Fruit fly (Drosophila melanogaster) whole organism, pupa: ENCODE measurements around the gene CG4709.

Experiments
- CG10348 ChIP-seq: fragments of 200-800 bp; sonication (Bioruptor generic); IDR thresholded peaks from 2 replicates; pipeline ENCODE4 v1.3.6; 2022; ENCODE audit warnings: missing biosample characterization, missing genetic modification characterization
- CG12605 ChIP-seq: fragments of 200-800 bp; sonication (Bioruptor generic); IDR thresholded peaks from 2 replicates; pipeline ENCODE4 v1.3.6; 2022; ENCODE audit warnings: missing biosample characterization, missing genetic modification characterization
- CG13204 ChIP-seq: fragments of 200-800 bp; sonication (Bioruptor generic); optimal IDR thresholded peaks from 2 replicates; lab custom pipeline; 2018; ENCODE audit warnings: missing biosample characterization, mild to moderate bottlenecking, missing genetic modification characterization, moderate library complexity
- CG14655 ChIP-seq: fragments of 200-800 bp; sonication (Bioruptor generic); optimal IDR thresholded peaks from 3 replicates; lab custom pipeline; 2017; ENCODE audit warnings: mild to moderate bottlenecking, missing biosample characterization, missing genetic modification reagents, missing genetic modification characterization
- CG15710 ChIP-seq: fragments of 200-800 bp; sonication (Bioruptor generic); optimal IDR thresholded peaks from 2 replicates; lab custom pipeline; 2018; ENCODE audit warnings: missing biosample characterization, mild to moderate bottlenecking, missing genetic modification characterization, moderate library complexity
- CG17806 ChIP-seq: fragments of 200-800 bp; sonication (Bioruptor generic); optimal IDR thresholded peaks from 2 replicates; lab custom pipeline; 2018; ENCODE audit warnings: missing biosample characterization, mild to moderate bottlenecking, missing genetic modification characterization, moderate library complexity
- CG32121 ChIP-seq: fragments of 200-800 bp; sonication (Bioruptor generic); IDR thresholded peaks from 2 replicates; pipeline ENCODE4 v1.3.6; 2022; ENCODE audit warnings: missing biosample characterization, missing genetic modification characterization
- CG34367 ChIP-seq: fragments of 200-800 bp; sonication (Bioruptor generic); optimal IDR thresholded peaks from 2 replicates; lab custom pipeline; 2018; ENCODE audit warnings: missing biosample characterization, mild to moderate bottlenecking, missing genetic modification characterization
- CG4496 ChIP-seq: fragments of 200-800 bp; sonication (Bioruptor generic); IDR thresholded peaks from 3 replicates; pipeline ENCODE4 v1.3.6; 2022; ENCODE audit warnings: missing biosample characterization, missing genetic modification characterization
- CG8159 ChIP-seq: fragments of 200-800 bp; sonication (Bioruptor generic); optimal IDR thresholded peaks from 3 replicates; lab custom pipeline; 2018; ENCODE audit warnings: missing biosample characterization, mild to moderate bottlenecking, missing genetic modification characterization, moderate library complexity
- CG8301 ChIP-seq: fragments of 200-800 bp; sonication (Bioruptor generic); optimal IDR thresholded peaks from 2 replicates; lab custom pipeline; 2018; ENCODE audit warnings: missing biosample characterization, mild to moderate bottlenecking, missing genetic modification characterization
- CG9948 ChIP-seq: fragments of 200-800 bp; sonication (Bioruptor generic); optimal IDR thresholded peaks from 2 replicates; lab custom pipeline; 2018; ENCODE audit warnings: missing biosample characterization, mild to moderate bottlenecking, missing genetic modification characterization, moderate library complexity
- D1 ChIP-seq: fragments of 200-800 bp; sonication (Bioruptor generic); optimal IDR thresholded peaks from 2 replicates; lab custom pipeline; 2018; ENCODE audit warnings: missing biosample characterization, mild to moderate bottlenecking, missing genetic modification characterization, moderate library complexity
- EcR ChIP-seq: fragments of 200-800 bp; sonication (Bioruptor generic); optimal IDR thresholded peaks from 3 replicates; lab custom pipeline; 2019; ENCODE audit warnings: missing biosample characterization, missing genetic modification characterization, mild to moderate bottlenecking, moderate library complexity, missing genetic modification reagents
- Ets98B ChIP-seq: fragments of 200-800 bp; sonication (Bioruptor generic); IDR thresholded peaks from 2 replicates; pipeline ENCODE4 v1.3.6; 2022; ENCODE audit warnings: missing biosample characterization, missing genetic modification characterization
- Pif1A ChIP-seq: fragments of 200-800 bp; sonication (Bioruptor generic); optimal IDR thresholded peaks from 3 replicates; lab custom pipeline; 2016; ENCODE audit warnings: missing biosample characterization, missing genetic modification characterization
- Pif1B ChIP-seq: fragments of 200-800 bp; sonication (Bioruptor generic); optimal IDR thresholded peaks from 3 replicates; lab custom pipeline; 2016; ENCODE audit warnings: missing biosample characterization, missing genetic modification characterization
- Snoo ChIP-seq: fragments of 200-800 bp; sonication (Bioruptor generic); optimal IDR thresholded peaks from 3 replicates; lab custom pipeline; 2017; ENCODE audit warnings: missing biosample characterization, mild to moderate bottlenecking, missing genetic modification characterization, inconsistent platforms
- fd96Ca ChIP-seq: fragments of 200-800 bp; sonication (Bioruptor generic); IDR thresholded peaks from 3 replicates; pipeline ENCODE4 v1.3.6; 2022; ENCODE audit warnings: missing biosample characterization, missing genetic modification characterization
- gl ChIP-seq: fragments of 200-800 bp; sonication (Bioruptor generic); optimal IDR thresholded peaks from 2 replicates; lab custom pipeline; 2018; ENCODE audit warnings: missing biosample characterization, mild to moderate bottlenecking, missing genetic modification characterization
- rn ChIP-seq: fragments of 200-800 bp; sonication (Bioruptor generic); IDR thresholded peaks from 2 replicates; pipeline ENCODE4 v1.3.6; 2022; ENCODE audit warnings: missing biosample characterization, missing genetic modification characterization

The CG4709 gene

dm6 chr2L:9938631-9939256, 15.4 kb upstream of the CG4709 start, which contains the start of the genes Datp and CG4619:
TSS of gene Datp (minus strand) at chr2L:9938790.
TSS of gene CG4619 (plus strand) at chr2L:9938863.
- TF ChIP-seq Pif1B (GFP tag; lab: Kevin White, UChicago) (no peak), fd96Ca (GFP tag; lab: Robert Waterston, UW) (peak; percentile 44; the same call in 1 of the 3 replicates), Snoo (tag; lab: Kevin White, UChicago) (peak; percentile 16), Ets98B (GFP tag; lab: Robert Waterston, UW) (peak; percentile 39; the same call in 1 of the 2 replicates), CG32121 (GFP tag; lab: Robert Waterston, UW) (no peak), CG15710 (tag; lab: Kevin White, UChicago) (peak; percentile 4), CG14655 (no peak), CG4496 (GFP tag; lab: Robert Waterston, UW) (0 out of 3 replicates have a peak, but pooled peaks have one; percentile 39), CG34367 (tag; lab: Kevin White, UChicago) (peak; percentile 5)

DNA sequence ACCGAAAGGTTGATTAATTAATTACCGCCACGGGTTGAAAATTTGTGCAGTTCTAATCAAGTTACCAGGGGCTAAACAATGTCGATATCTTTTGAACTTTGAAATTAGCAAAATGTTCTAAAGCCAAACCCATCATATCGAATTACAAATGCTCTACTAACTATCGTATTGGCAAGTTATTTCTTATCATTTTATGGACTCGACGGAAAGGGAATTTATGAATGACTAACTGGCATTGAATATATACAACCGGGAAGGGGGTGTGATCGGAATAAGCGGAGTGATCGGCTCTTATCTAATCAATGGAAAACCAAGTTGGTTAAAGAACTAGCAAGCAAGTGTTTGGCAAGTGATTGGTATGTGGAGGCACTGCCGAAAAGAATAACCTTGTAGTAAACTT, 10.6 kb upstream of the CG4709 start:
- no peak for TF ChIP-seq CG9948
- TF ChIP-seq CG17806: no peak
- no peak for TF ChIP-seq CG12605 (GFP tag; lab: Robert Waterston, UW)
- no peak for TF ChIP-seq CG4496 (GFP tag; lab: Robert Waterston, UW)
- no peak for TF ChIP-seq CG14655
- TF ChIP-seq rn (GFP tag; lab: Robert Waterston, UW): no peak
- no peak for TF ChIP-seq CG8159 (tag; lab: Kevin White, UChicago)

DNA sequence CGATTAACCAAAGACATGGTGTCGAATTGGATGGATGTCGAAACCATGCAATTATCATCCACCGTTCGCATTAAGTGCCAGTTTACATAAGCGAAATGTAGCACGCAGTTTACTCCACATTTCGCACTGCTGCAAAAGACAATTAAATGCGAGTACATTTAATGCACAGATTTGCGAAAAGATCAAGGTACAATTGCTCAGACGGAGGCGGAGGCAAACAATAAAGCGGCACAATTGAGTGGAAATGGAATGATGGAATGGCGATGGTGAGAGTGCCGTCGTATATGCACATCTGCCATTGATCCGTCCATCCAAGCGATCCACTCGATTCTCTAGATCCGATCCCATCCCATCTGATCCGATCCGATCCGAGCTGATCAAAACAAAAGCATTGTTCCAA, 9.0 kb upstream of the CG4709 start:
- TF ChIP-seq CG15710 (tag; lab: Kevin White, UChicago): no peak
- TF ChIP-seq CG10348 (GFP tag; lab: Robert Waterston, UW): no peak
- TF ChIP-seq CG14655: no peak
- TF ChIP-seq fd96Ca (GFP tag; lab: Robert Waterston, UW): no peak
- TF ChIP-seq D1 (tag; lab: Kevin White, UChicago): no peak
- no peak for TF ChIP-seq CG8159 (tag; lab: Kevin White, UChicago)
- no peak for TF ChIP-seq CG34367 (tag; lab: Kevin White, UChicago)
- TF ChIP-seq CG13204 (GFP tag; lab: Kevin White, UChicago): no peak
- peak; percentile 71 for TF ChIP-seq gl
- no peak for TF ChIP-seq Ets98B (GFP tag; lab: Robert Waterston, UW)
- no peak for TF ChIP-seq Pif1A (GFP tag; lab: Kevin White, UChicago)
- TF ChIP-seq EcR (GFP tag; lab: Kevin White, UChicago): no peak
- no peak for TF ChIP-seq CG12605 (GFP tag; lab: Robert Waterston, UW)
- peak; percentile 11 for TF ChIP-seq Pif1B (GFP tag; lab: Kevin White, UChicago)
- TF ChIP-seq CG9948: no peak
- 0 out of 3 replicates have a peak, but pooled peaks have one; percentile 12 for TF ChIP-seq CG4496 (GFP tag; lab: Robert Waterston, UW)
- peak; percentile 21; the same call in 1 of the 2 replicates for TF ChIP-seq CG32121 (GFP tag; lab: Robert Waterston, UW)
- TF ChIP-seq Snoo (tag; lab: Kevin White, UChicago): no peak
- no peak for TF ChIP-seq CG17806
- no peak for TF ChIP-seq rn (GFP tag; lab: Robert Waterston, UW)
- TF ChIP-seq CG8301 (tag; lab: Kevin White, UChicago): no peak

- TF ChIP-seq EcR (GFP tag; lab: Kevin White, UChicago): no peak
- 0 out of 3 replicates have a peak, but pooled peaks have one; percentile 25 for TF ChIP-seq CG4496 (GFP tag; lab: Robert Waterston, UW)
- TF ChIP-seq CG13204 (GFP tag; lab: Kevin White, UChicago): no peak
- TF ChIP-seq CG14655: no peak
Measured at dm6 chr2L:9946051-9946450, 8.1 kb upstream of the CG4709 start.

- TF ChIP-seq CG13204 (GFP tag; lab: Kevin White, UChicago) (peak; percentile 95), CG34367 (tag; lab: Kevin White, UChicago) (no peak), Ets98B (GFP tag; lab: Robert Waterston, UW) (peak; percentile 67), D1 (tag; lab: Kevin White, UChicago) (no peak), CG8159 (tag; lab: Kevin White, UChicago) (no peak), CG10348 (GFP tag; lab: Robert Waterston, UW) (no peak), CG4496 (GFP tag; lab: Robert Waterston, UW) (peak; percentile 69; the same call in 2 of the 3 replicates), EcR (GFP tag; lab: Kevin White, UChicago) (peak; percentile 68), CG9948 (no peak), CG14655 (no peak), gl (no peak), rn (GFP tag; lab: Robert Waterston, UW) (no peak), CG32121 (GFP tag; lab: Robert Waterston, UW) (0 out of 2 replicates have a peak, but pooled peaks have one; percentile 44), CG17806 (no peak), Pif1A (GFP tag; lab: Kevin White, UChicago) (peak; percentile 51), CG12605 (GFP tag; lab: Robert Waterston, UW) (0 out of 2 replicates have a peak, but pooled peaks have one; percentile 22), Pif1B (GFP tag; lab: Kevin White, UChicago) (peak; percentile 45), fd96Ca (GFP tag; lab: Robert Waterston, UW) (peak; percentile 70), CG8301 (tag; lab: Kevin White, UChicago) (no peak), CG15710 (tag; lab: Kevin White, UChicago) (no peak), Snoo (tag; lab: Kevin White, UChicago) (no peak)
Measured at dm6 chr2L:9947265-9947664, 6.9 kb upstream of the CG4709 start, which contains the start of gene CG5853. TSS of gene CG5853 (minus strand) at chr2L:9947648.
